Worm (Caenorhabditis elegans) whole organism, L4 larva: ENCODE results near the gene K09E2.3.

Experiments
- D1046.2 ChIP-seq: fragments of 200-800 bp; sonication (Bioruptor generic); IDR thresholded peaks from 2 replicates; pipeline ENCODE4 v1.3.6; 2022; ENCODE audit warnings: missing genetic modification characterization, missing compliant biosample characterization
- F44E2.7 ChIP-seq: fragments of 200-800 bp; sonication (Bioruptor generic); IDR thresholded peaks from 2 replicates; pipeline ENCODE4 v2.1.2; 2022; ENCODE audit warnings: missing genetic modification characterization, missing compliant biosample characterization
- T20F7.1 ChIP-seq: fragments of 200-800 bp; sonication (Bioruptor generic); optimal IDR thresholded peaks from 2 replicates; lab custom pipeline; 2018; ENCODE audit warnings: mild to moderate bottlenecking, missing genetic modification characterization, missing compliant biosample characterization
- Y48G9A.11 ChIP-seq: fragments of 200-800 bp; sonication (Bioruptor generic); IDR thresholded peaks from 2 replicates; pipeline ENCODE4 v1.3.6; 2022; ENCODE audit warnings: missing genetic modification reagents, missing genetic modification characterization, missing compliant biosample characterization
- Y75B8A.6 ChIP-seq: fragments of 200-800 bp; sonication (Bioruptor generic); IDR thresholded peaks from 2 replicates; pipeline ENCODE4 v1.3.6; 2022; ENCODE audit warnings: missing genetic modification reagents, missing genetic modification characterization, missing compliant biosample characterization
- ZK546.5 ChIP-seq, 2 experiments: sonication (generic microtip); optimal IDR thresholded peaks; 2 replicates each; lab custom pipeline; 2017; ENCODE audit warnings: missing biosample characterization in 2 of 2, missing genetic modification characterization in 2 of 2
- attf-4 ChIP-seq: sonication (generic microtip); optimal IDR thresholded peaks from 3 replicates; lab custom pipeline; 2017; ENCODE audit warnings: missing biosample characterization, missing genetic modification characterization
- ceh-44 ChIP-seq: fragments of 200-800 bp; sonication (Bioruptor generic); IDR thresholded peaks from 2 replicates; pipeline ENCODE4 v1.3.6; 2022; ENCODE audit warnings: missing genetic modification reagents, missing genetic modification characterization, missing compliant biosample characterization
- ces-1 ChIP-seq: fragments of 150-350 bp; sonication (generic microtip); optimal IDR thresholded peaks from 4 replicates; lab custom pipeline; 2014; ENCODE audit warnings: missing biosample characterization, missing genetic modification reagents, missing genetic modification characterization
- cey-2 ChIP-seq: sonication (generic microtip); optimal IDR thresholded peaks from 3 replicates; lab custom pipeline; 2017; ENCODE audit warnings: missing genetic modification characterization, mild to moderate bottlenecking, missing compliant biosample characterization, antibody characterized with exemption, borderline replicate concordance; ENCODE audit not compliant: insufficient read depth
- daf-19 ChIP-seq: fragments of 200-800 bp; sonication (Bioruptor generic); conservative IDR thresholded peaks from 2 replicates; pipeline ENCODE4 v1.3.6; 2022; ENCODE audit warnings: missing genetic modification characterization, missing compliant biosample characterization
- daf-8 ChIP-seq: fragments of 200-800 bp; sonication (Bioruptor generic); IDR thresholded peaks from 2 replicates; pipeline ENCODE4 v1.3.6; 2022; ENCODE audit warnings: missing genetic modification characterization, missing compliant biosample characterization
- dmd-6 ChIP-seq: fragments of 200-800 bp; sonication (Bioruptor generic); IDR thresholded peaks from 2 replicates; pipeline ENCODE4 v1.3.6; 2022; ENCODE audit warnings: missing genetic modification reagents, missing genetic modification characterization, missing compliant biosample characterization
- dmd-9 ChIP-seq: fragments of 200-800 bp; sonication (Bioruptor generic); IDR thresholded peaks from 2 replicates; pipeline ENCODE4 v1.3.6; 2022; ENCODE audit warnings: missing genetic modification reagents, missing genetic modification characterization, missing compliant biosample characterization
- dpl-1 ChIP-seq: fragments of 150-350 bp; optimal IDR thresholded peaks from 2 replicates; lab custom pipeline; 2014; ENCODE audit warnings: missing biosample characterization, missing genetic modification reagents, missing genetic modification characterization
- duxl-1 ChIP-seq: sonication (generic microtip); optimal IDR thresholded peaks from 2 replicates; lab custom pipeline; 2016; ENCODE audit warnings: mild to moderate bottlenecking, missing genetic modification characterization, moderate library complexity, missing compliant biosample characterization; ENCODE audit not compliant: poor library complexity
- dve-1 ChIP-seq: sonication (generic microtip); optimal IDR thresholded peaks from 2 replicates; lab custom pipeline; 2017; ENCODE audit warnings: antibody characterized with exemption, mild to moderate bottlenecking, missing genetic modification characterization, missing compliant biosample characterization; ENCODE audit not compliant: insufficient read depth
- egl-43 ChIP-seq: fragments of 200-800 bp; sonication (Bioruptor generic); IDR thresholded peaks from 2 replicates; pipeline ENCODE4 v1.3.6; 2022; ENCODE audit warnings: missing genetic modification reagents, missing genetic modification characterization, missing compliant biosample characterization
- fos-1 ChIP-seq: fragments of 150-350 bp; optimal IDR thresholded peaks from 2 replicates; lab custom pipeline; 2014; ENCODE audit warnings: missing biosample characterization, missing genetic modification characterization
- hif-1 ChIP-seq, 2 experiments: sonication (generic microtip); optimal IDR thresholded peaks; 2 replicates each; lab custom pipeline; 2016 to 2017; ENCODE audit warnings: missing compliant biosample characterization in 2 of 2, missing genetic modification characterization in 2 of 2, missing genetic modification reagents in 2 of 2, missing genotype in 2 of 2, mild to moderate bottlenecking in 1 of 2
- hlh-11 ChIP-seq: fragments of 200-800 bp; sonication (Bioruptor generic); optimal IDR thresholded peaks from 2 replicates; lab custom pipeline; 2018; ENCODE audit warnings: mild to moderate bottlenecking, missing genetic modification characterization, missing compliant biosample characterization
- hmg-1.1 ChIP-seq: fragments of 200-800 bp; sonication (Bioruptor generic); IDR thresholded peaks from 2 replicates; pipeline ENCODE4 v1.3.6; 2022; ENCODE audit warnings: missing genetic modification reagents, missing genetic modification characterization, missing compliant biosample characterization
- jun-1 ChIP-seq: fragments of 150-350 bp; optimal IDR thresholded peaks from 2 replicates; lab custom pipeline; 2014; ENCODE audit warnings: missing biosample characterization, missing genetic modification reagents, missing genetic modification characterization
- lim-7 ChIP-seq: fragments of 200-800 bp; sonication (Bioruptor generic); IDR thresholded peaks from 2 replicates; pipeline ENCODE4 v1.3.6; 2022; ENCODE audit warnings: missing genetic modification characterization, missing compliant biosample characterization
- lin-1 ChIP-seq: fragments of 200-800 bp; sonication (Bioruptor generic); IDR thresholded peaks from 2 replicates; pipeline ENCODE4 v1.3.6; 2022; ENCODE audit warnings: missing genetic modification reagents, missing genetic modification characterization, missing compliant biosample characterization
- lin-39 ChIP-seq: fragments of 150-350 bp; optimal IDR thresholded peaks from 2 replicates; lab custom pipeline; 2014; ENCODE audit warnings: missing biosample characterization, missing genetic modification reagents, missing genetic modification characterization
- lir-3 ChIP-seq: sonication (generic microtip); optimal IDR thresholded peaks from 2 replicates; lab custom pipeline; 2016; ENCODE audit warnings: mild to moderate bottlenecking, missing genetic modification characterization, missing compliant biosample characterization
- lsy-2 ChIP-seq, 2 experiments: fragments of 150-350 bp in 1 of 2; sonication (generic microtip) in 1 of 2; optimal IDR thresholded peaks; 2 replicates each; lab custom pipeline; 2014 to 2017; ENCODE audit warnings: missing biosample characterization in 2 of 2, missing genetic modification characterization in 2 of 2
- mxl-2 ChIP-seq: fragments of 200-800 bp; sonication (Bioruptor generic); conservative IDR thresholded peaks from 2 replicates; pipeline ENCODE4 v1.3.6; 2022; ENCODE audit warnings: missing genetic modification reagents, missing genetic modification characterization, missing compliant biosample characterization
- nhr-10 ChIP-seq: fragments of 150-350 bp; optimal IDR thresholded peaks from 2 replicates; lab custom pipeline; 2014; ENCODE audit warnings: missing biosample characterization, missing genetic modification characterization
- nhr-102 ChIP-seq: sonication (generic microtip); optimal IDR thresholded peaks from 2 replicates; lab custom pipeline; 2016; ENCODE audit warnings: mild to moderate bottlenecking, missing genetic modification characterization, moderate library complexity, missing compliant biosample characterization
- nhr-11 ChIP-seq: fragments of 150-350 bp; optimal IDR thresholded peaks from 2 replicates; lab custom pipeline; 2014; ENCODE audit warnings: missing biosample characterization, missing genetic modification characterization
- nhr-28 ChIP-seq: fragments of 150-350 bp; optimal IDR thresholded peaks from 2 replicates; lab custom pipeline; 2014; ENCODE audit warnings: missing biosample characterization, missing genetic modification characterization
- nhr-41 ChIP-seq: fragments of 200-800 bp; sonication (Bioruptor generic); IDR thresholded peaks from 2 replicates; pipeline ENCODE4 v1.3.6; 2022; ENCODE audit warnings: missing genetic modification reagents, missing genetic modification characterization, missing compliant biosample characterization
- nhr-42 ChIP-seq: fragments of 200-800 bp; sonication (Bioruptor generic); IDR thresholded peaks from 2 replicates; pipeline ENCODE4 v1.3.6; 2022; ENCODE audit warnings: missing genetic modification characterization, missing compliant biosample characterization
- nhr-77 ChIP-seq: fragments of 150-350 bp; optimal IDR thresholded peaks from 2 replicates; lab custom pipeline; 2014; ENCODE audit warnings: missing biosample characterization, missing genetic modification characterization
- pqm-1 ChIP-seq: sonication (generic microtip); optimal IDR thresholded peaks from 2 replicates; lab custom pipeline; 2017; ENCODE audit warnings: missing biosample characterization, missing genetic modification characterization
- saeg-2 ChIP-seq: fragments of 200-800 bp; sonication (Bioruptor generic); IDR thresholded peaks from 2 replicates; pipeline ENCODE4 v1.3.6; 2022; ENCODE audit warnings: missing genetic modification reagents, missing genetic modification characterization, missing compliant biosample characterization
- sdz-12 ChIP-seq: fragments of 200-800 bp; sonication (Bioruptor generic); optimal IDR thresholded peaks from 2 replicates; lab custom pipeline; 2018; ENCODE audit warnings: mild to moderate bottlenecking, missing genetic modification characterization, missing compliant biosample characterization
- set-16 ChIP-seq: fragments of 200-800 bp; sonication (Bioruptor generic); IDR thresholded peaks from 2 replicates; pipeline ENCODE4 v1.3.6; 2022; ENCODE audit warnings: missing genetic modification reagents, missing genetic modification characterization, missing compliant biosample characterization
- skn-1 ChIP-seq: fragments of 150-350 bp; optimal IDR thresholded peaks from 2 replicates; lab custom pipeline; 2014; ENCODE audit warnings: missing biosample characterization, missing genetic modification characterization
- snpc-1.2 ChIP-seq: fragments of 200-800 bp; sonication (Bioruptor generic); IDR thresholded peaks from 2 replicates; pipeline ENCODE4 v1.3.6; 2022; ENCODE audit warnings: missing genetic modification reagents, missing genetic modification characterization, missing compliant biosample characterization
- spr-1 ChIP-seq: sonication (generic microtip); optimal IDR thresholded peaks from 2 replicates; lab custom pipeline; 2016; ENCODE audit warnings: mild to moderate bottlenecking, missing genetic modification characterization, missing compliant biosample characterization
- tag-97 ChIP-seq: fragments of 200-800 bp; sonication (Bioruptor generic); IDR thresholded peaks from 2 replicates; pipeline ENCODE4 v1.3.6; 2022; ENCODE audit warnings: missing genetic modification characterization, missing compliant biosample characterization
- tra-1 ChIP-seq: fragments of 200-800 bp; sonication (Bioruptor generic); IDR thresholded peaks from 2 replicates; pipeline ENCODE4 v1.3.6; 2022; ENCODE audit warnings: missing genetic modification reagents, missing genetic modification characterization, missing compliant biosample characterization
- unc-39 ChIP-seq: sonication (generic microtip); optimal IDR thresholded peaks from 2 replicates; lab custom pipeline; 2017; ENCODE audit warnings: missing biosample characterization, missing genetic modification characterization
- zag-1 ChIP-seq: fragments of 150-350 bp; optimal IDR thresholded peaks from 2 replicates; lab custom pipeline; 2014; ENCODE audit warnings: missing biosample characterization, missing genetic modification characterization
- zfp-2 ChIP-seq: sonication (generic microtip); optimal IDR thresholded peaks from 2 replicates; lab custom pipeline; 2016; ENCODE audit warnings: mild to moderate bottlenecking, missing genetic modification characterization, missing compliant biosample characterization
- zip-2 ChIP-seq: fragments of 150-350 bp; optimal IDR thresholded peaks from 2 replicates; lab custom pipeline; 2014; ENCODE audit warnings: missing biosample characterization, missing genetic modification characterization

Gene K09E2.3

DNA sequence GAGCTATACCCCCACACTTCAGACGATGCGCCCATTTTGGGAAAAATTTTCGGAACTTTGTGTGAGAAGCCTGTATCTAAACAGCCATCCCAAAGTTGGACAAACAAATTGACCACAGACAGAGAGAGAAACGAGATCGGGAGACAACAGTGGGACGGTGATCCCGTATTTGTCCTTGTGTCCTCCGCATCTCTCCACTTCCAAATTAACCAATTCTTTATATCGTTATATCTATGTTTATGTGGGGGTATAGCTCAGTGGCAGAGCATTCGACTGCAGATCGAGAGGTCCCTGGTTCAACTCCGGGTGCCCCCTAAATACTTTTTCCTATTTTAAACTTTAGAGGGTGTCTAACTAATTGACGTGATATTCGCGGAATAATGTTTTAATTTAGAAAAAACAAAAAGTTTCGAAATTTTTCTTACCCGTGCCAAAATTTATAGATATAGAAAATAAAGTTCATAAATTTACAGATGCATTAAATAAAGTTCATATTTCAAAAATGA lies 34.2 kb upstream of the K09E2.3 start (continued):
- TF ChIP-seq nhr-102 (peak; percentile 55), nhr-10 (tag; lab: Kevin White, UChicago) (no peak), mxl-2 (GFP tag; lab: Robert Waterston, UW) (no peak), hif-1 (tag; optimal IDR thresholded peaks at IDR 0.05; lab: Kevin White, UChicago) (no peak)
- TF ChIP-seq, all 104 proteins: peak for 33

DNA sequence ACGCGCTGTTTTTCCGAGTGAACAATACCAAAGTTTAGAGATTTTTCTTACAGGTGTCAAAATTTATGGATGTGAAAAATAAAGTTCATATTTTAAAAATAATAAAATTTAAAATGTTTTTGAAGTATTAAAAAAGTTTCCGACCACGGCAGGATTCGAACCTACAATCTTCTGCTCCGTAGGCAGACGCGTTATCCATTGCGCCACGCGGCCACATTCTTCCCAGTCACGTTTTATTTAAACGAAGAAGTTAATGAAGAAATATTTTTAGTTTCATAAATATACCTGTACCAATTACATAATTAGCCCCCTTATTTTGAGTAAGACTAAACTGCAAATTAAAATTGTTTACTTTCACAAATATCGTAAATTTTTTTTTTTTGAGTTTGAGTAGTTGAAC lies 32.2 kb upstream of the K09E2.3 start:
- no peak for TF ChIP-seq nhr-77 (tag; lab: Kevin White, UChicago)
- TF ChIP-seq tra-1 (GFP tag; lab: Robert Waterston, UW): peak; percentile 80; the same call in 1 of the 2 replicates
- no peak for TF ChIP-seq hif-1 (tag; optimal IDR thresholded peaks at IDR 0.05; lab: Kevin White, UChicago)
- TF ChIP-seq lin-1: no peak
- TF ChIP-seq lsy-2 (tag; optimal IDR thresholded peaks at IDR 0.05; lab: Kevin White, UChicago): no peak
- TF ChIP-seq daf-8 (GFP tag; lab: Robert Waterston, UW): no peak
- TF ChIP-seq snpc-1.2 (GFP tag; lab: Robert Waterston, UW): peak; percentile 74
- no peak for TF ChIP-seq daf-19 (GFP tag; lab: Robert Waterston, UW)
- TF ChIP-seq dve-1 (tag; lab: Kevin White, UChicago): peak; percentile 53
- no peak for TF ChIP-seq dpl-1 (GFP tag; lab: Kevin White, UChicago)
- TF ChIP-seq nhr-28: no peak
- peak; percentile 51 for TF ChIP-seq duxl-1 (tag; lab: Kevin White, UChicago)
- TF ChIP-seq ces-1 (GFP tag; lab: Kevin White, UChicago): no peak
- TF ChIP-seq cey-2 (tag; lab: Kevin White, UChicago): no peak
- no peak for TF ChIP-seq D1046.2
- TF ChIP-seq dmd-9 (GFP tag; lab: Robert Waterston, UW): no peak
- TF ChIP-seq Y48G9A.11 (GFP tag; lab: Robert Waterston, UW): 0 out of 2 replicates have a peak, but pooled peaks have one; percentile 14
- no peak for TF ChIP-seq sdz-12 (GFP tag; lab: Kevin White, UChicago)
- TF ChIP-seq jun-1 (tag; lab: Kevin White, UChicago): no peak
- no peak for TF ChIP-seq nhr-10 (tag; lab: Kevin White, UChicago)
- 0 out of 2 replicates have a peak, but pooled peaks have one; percentile 10 for TF ChIP-seq hmg-1.1
- TF ChIP-seq lim-7 (GFP tag; lab: Robert Waterston, UW): peak; percentile 78
- TF ChIP-seq spr-1 (tag; lab: Kevin White, UChicago): peak; percentile 29
- no peak for TF ChIP-seq ZK546.5 (tag; optimal IDR thresholded peaks at IDR 0.05; lab: Kevin White, UChicago)
- TF ChIP-seq pqm-1 (tag; lab: Kevin White, UChicago): no peak
- TF ChIP-seq saeg-2 (GFP tag; lab: Robert Waterston, UW): no peak
- TF ChIP-seq dmd-6 (GFP tag; lab: Robert Waterston, UW): peak; percentile 43; the same call in 1 of the 2 replicates
- peak; percentile 67; the same call in 1 of the 2 replicates for TF ChIP-seq egl-43 (GFP tag; lab: Robert Waterston, UW)
- no peak for TF ChIP-seq zip-2 (tag; lab: Kevin White, UChicago)
- TF ChIP-seq skn-1 (tag; lab: Kevin White, UChicago): no peak
- TF ChIP-seq Y75B8A.6 (GFP tag; lab: Robert Waterston, UW): no peak
- TF ChIP-seq fos-1 (tag; lab: Kevin White, UChicago): no peak
- TF ChIP-seq lir-3: no peak
- peak; percentile 49 for TF ChIP-seq nhr-102
- TF ChIP-seq T20F7.1 (GFP tag; lab: Kevin White, UChicago): no peak
- no peak for TF ChIP-seq nhr-42 (GFP tag; lab: Robert Waterston, UW)
- no peak for TF ChIP-seq tag-97 (GFP tag; lab: Robert Waterston, UW)
- no peak for TF ChIP-seq set-16 (GFP tag; lab: Robert Waterston, UW)
- TF ChIP-seq hlh-11 (tag; lab: Kevin White, UChicago): no peak
- TF ChIP-seq attf-4 (tag; lab: Kevin White, UChicago): no peak
- peak; percentile 65 for TF ChIP-seq ceh-44
- TF ChIP-seq unc-39 (tag; lab: Kevin White, UChicago): no peak
- no peak for TF ChIP-seq nhr-11 (tag; lab: Kevin White, UChicago)
- no peak for TF ChIP-seq zfp-2 (tag; lab: Kevin White, UChicago)
- no peak for TF ChIP-seq zag-1 (tag; lab: Kevin White, UChicago)
- no peak for TF ChIP-seq F44E2.7
- TF ChIP-seq nhr-41 (GFP tag; lab: Robert Waterston, UW): no peak
- TF ChIP-seq mxl-2 (GFP tag; lab: Robert Waterston, UW): no peak
- no peak for TF ChIP-seq lin-39
